Worm (Caenorhabditis elegans) whole organism, dauer: Measurements from ENCODE around the gene ceh-31.

Experiments used
- unc-62 ChIP-seq: sonication (generic microtip); optimal IDR thresholded peaks from 2 replicates; lab custom pipeline; 2017; ENCODE audit warnings: missing biosample characterization, missing genetic modification reagents, missing genetic modification characterization

The ceh-31 gene

ce11 chrX:3102165-3102564 is 31.9 kb upstream of the ceh-31 start, which contains the start of gene ztf-13:
Gene ztf-13, minus strand, starts transcription at chrX:3102175.
- no peak for TF ChIP-seq unc-62 (GFP tag; lab: Kevin White, UChicago)

- TF ChIP-seq unc-62 (GFP tag; lab: Kevin White, UChicago): no peak
Observed at ce11 chrX:3101562-3101961, 31.3 kb upstream of the ceh-31 start.

- TF ChIP-seq unc-62 (GFP tag; lab: Kevin White, UChicago): no peak
Observed at ce11 chrX:3099832-3100231, 29.6 kb upstream of the ceh-31 start, which contains the start of gene sec-3. Gene sec-3, minus strand, starts transcription at chrX:3099852.

- no peak for TF ChIP-seq unc-62 (GFP tag; lab: Kevin White, UChicago)
Observed at ce11 chrX:3094304-3094703, 24.1 kb upstream of the ceh-31 start, which contains the start of gene wrt-2. Gene wrt-2, minus strand, starts transcription at chrX:3094349.

ce11 chrX:3092460-3092859 is 22.2 kb upstream of the ceh-31 start:
- no peak for TF ChIP-seq unc-62 (GFP tag; lab: Kevin White, UChicago)

- TF ChIP-seq unc-62 (GFP tag; lab: Kevin White, UChicago): no peak
Observed at ce11 chrX:3091119-3091746, 21.0 kb upstream of the ceh-31 start.

ce11 chrX:3089894-3090414 is 19.7 kb upstream of the ceh-31 start:
- no peak for TF ChIP-seq unc-62 (GFP tag; lab: Kevin White, UChicago)

- no peak for TF ChIP-seq unc-62 (GFP tag; lab: Kevin White, UChicago)
Observed at ce11 chrX:3089423-3089822, 19.2 kb upstream of the ceh-31 start, which contains the start of gene pccb-1. Gene pccb-1, plus strand, starts transcription at chrX:3089549.

ce11 chrX:3087647-3088046 is 17.4 kb upstream of the ceh-31 start:
- no peak for TF ChIP-seq unc-62 (GFP tag; lab: Kevin White, UChicago)

- TF ChIP-seq unc-62 (GFP tag; lab: Kevin White, UChicago): no peak
Observed at ce11 chrX:3087245-3087644, 17.0 kb upstream of the ceh-31 start, which contains the start of gene F52E4.5. Gene F52E4.5, minus strand, starts transcription at chrX:3087345.

ce11 chrX:3080825-3081224 is 10.6 kb upstream of the ceh-31 start, which contains the start of gene twk-16:
Gene twk-16, plus strand, starts transcription at chrX:3081125.
- no peak for TF ChIP-seq unc-62 (GFP tag; lab: Kevin White, UChicago)

- no peak for TF ChIP-seq unc-62 (GFP tag; lab: Kevin White, UChicago)
Observed at ce11 chrX:3067052-3067451, 3.2 kb downstream of the ceh-31 start.

- TF ChIP-seq unc-62 (GFP tag; lab: Kevin White, UChicago): no peak
Observed at ce11 chrX:3063274-3063673, 6.9 kb downstream of the ceh-31 start, which contains the start of gene ceh-30. Gene ceh-30, plus strand, starts transcription at chrX:3063574.

- no peak for TF ChIP-seq unc-62 (GFP tag; lab: Kevin White, UChicago)
Observed at ce11 chrX:3061698-3062097, 8.5 kb downstream of the ceh-31 start.

ce11 chrX:3059299-3059698 is 10.9 kb downstream of the ceh-31 start, which contains the start of gene rsef-1:
Gene rsef-1, minus strand, starts transcription at chrX:3059399.
- no peak for TF ChIP-seq unc-62 (GFP tag; lab: Kevin White, UChicago)

ce11 chrX:3057656-3058055 is 12.6 kb downstream of the ceh-31 start:
- no peak for TF ChIP-seq unc-62 (GFP tag; lab: Kevin White, UChicago)

ce11 chrX:3056098-3056497 is 14.1 kb downstream of the ceh-31 start:
- no peak for TF ChIP-seq unc-62 (GFP tag; lab: Kevin White, UChicago)
